Fruit fly (Drosophila melanogaster) whole organism, embryonic: Measurements from ENCODE around the gene CG7695.

Experiments
- Aef1 ChIP-seq: fragments of 200-800 bp; sonication (Bioruptor generic); IDR thresholded peaks from 3 replicates; pipeline ENCODE4 v1.3.6; 2022; ENCODE audit warnings: missing biosample characterization, missing genetic modification characterization
- Antp ChIP-seq: fragments of 200-800 bp; sonication (Bioruptor generic); optimal IDR thresholded peaks from 3 replicates; lab custom pipeline; 2016; ENCODE audit warnings: missing biosample characterization, missing genetic modification characterization
- Bdp1 ChIP-seq: fragments of 200-800 bp; sonication (Bioruptor generic); optimal IDR thresholded peaks from 3 replicates; lab custom pipeline; 2016; ENCODE audit warnings: missing biosample characterization, missing genetic modification characterization
- CG10565 ChIP-seq: fragments of 200-800 bp; sonication (Bioruptor generic); optimal IDR thresholded peaks from 3 replicates; lab custom pipeline; 2016; ENCODE audit warnings: missing biosample characterization, mild to moderate bottlenecking, missing genetic modification characterization
- CG11398 ChIP-seq: fragments of 200-800 bp; sonication (Bioruptor generic); optimal IDR thresholded peaks from 2 replicates; lab custom pipeline; 2016; ENCODE audit warnings: missing biosample characterization, missing genetic modification characterization
- CG11723 ChIP-seq: fragments of 200-800 bp; sonication (Bioruptor generic); optimal IDR thresholded peaks from 2 replicates; lab custom pipeline; 2017; ENCODE audit warnings: missing biosample characterization, mild to moderate bottlenecking, missing genetic modification characterization
- CG12104 ChIP-seq: fragments of 200-800 bp; sonication (Bioruptor generic); optimal IDR thresholded peaks from 3 replicates; lab custom pipeline; 2016; ENCODE audit warnings: missing biosample characterization, missing genetic modification characterization
- CG1233 ChIP-seq: fragments of 200-800 bp; sonication (Bioruptor generic); optimal IDR thresholded peaks from 4 replicates; lab custom pipeline; 2018; ENCODE audit warnings: missing biosample characterization, mild to moderate bottlenecking, missing genetic modification characterization
- CG12942 ChIP-seq: fragments of 200-800 bp; sonication (Bioruptor generic); optimal IDR thresholded peaks from 3 replicates; lab custom pipeline; 2016; ENCODE audit warnings: missing biosample characterization, missing genetic modification characterization
- CG13775 ChIP-seq: fragments of 200-800 bp; sonication (Bioruptor generic); optimal IDR thresholded peaks from 3 replicates; lab custom pipeline; 2017; ENCODE audit warnings: missing biosample characterization, mild to moderate bottlenecking, missing genetic modification characterization
- CG14710 ChIP-seq: fragments of 200-800 bp; sonication (Bioruptor generic); optimal IDR thresholded peaks from 3 replicates; lab custom pipeline; 2019; ENCODE audit warnings: missing biosample characterization, mild to moderate bottlenecking, missing genetic modification characterization, moderate library complexity
- CG15011 ChIP-seq: fragments of 200-800 bp; sonication (Bioruptor generic); optimal IDR thresholded peaks from 3 replicates; lab custom pipeline; 2018; ENCODE audit warnings: missing biosample characterization, mild to moderate bottlenecking, missing genetic modification characterization
- CG1603 ChIP-seq: fragments of 200-800 bp; sonication (Bioruptor generic); optimal IDR thresholded peaks from 2 replicates; lab custom pipeline; 2019; ENCODE audit warnings: missing biosample characterization, mild to moderate bottlenecking, missing genetic modification characterization, moderate library complexity
- CG16779 ChIP-seq: fragments of 200-800 bp; sonication (Bioruptor generic); IDR thresholded peaks from 2 replicates; pipeline ENCODE4 v1.3.6; 2022; ENCODE audit warnings: missing biosample characterization, missing genetic modification characterization
- CG18764 ChIP-seq: fragments of 200-800 bp; sonication (Bioruptor generic); optimal IDR thresholded peaks from 3 replicates; lab custom pipeline; 2016; ENCODE audit warnings: missing biosample characterization, missing genetic modification characterization
- CG2116 ChIP-seq: fragments of 200-800 bp; sonication (Bioruptor generic); optimal IDR thresholded peaks from 3 replicates; lab custom pipeline; 2018; ENCODE audit warnings: missing biosample characterization, mild to moderate bottlenecking, missing genetic modification characterization
- CG3407 ChIP-seq: fragments of 200-800 bp; sonication (Bioruptor generic); optimal IDR thresholded peaks from 2 replicates; lab custom pipeline; 2018; ENCODE audit warnings: missing biosample characterization, mild to moderate bottlenecking, missing genetic modification characterization
- CG34376 ChIP-seq: fragments of 200-800 bp; sonication (Bioruptor generic); optimal IDR thresholded peaks from 2 replicates; lab custom pipeline; 2018; ENCODE audit warnings: missing biosample characterization, mild to moderate bottlenecking, missing genetic modification characterization
- CG42726 ChIP-seq: fragments of 200-800 bp; sonication (Bioruptor generic); IDR thresholded peaks from 2 replicates; pipeline ENCODE4 v1.3.6; 2022; ENCODE audit warnings: missing biosample characterization, missing genetic modification characterization; ENCODE audit not compliant: partially characterized antibody
- CG4820 ChIP-seq: fragments of 200-800 bp; sonication (Bioruptor generic); optimal IDR thresholded peaks from 3 replicates; lab custom pipeline; 2016; ENCODE audit warnings: missing biosample characterization, missing genetic modification characterization
- CG5953 ChIP-seq: fragments of 200-800 bp; sonication (Bioruptor generic); IDR thresholded peaks from 2 replicates; pipeline ENCODE4 v1.3.6; 2022; ENCODE audit warnings: missing biosample characterization, missing genetic modification characterization
- CG7839 ChIP-seq: fragments of 200-800 bp; sonication (Bioruptor generic); optimal IDR thresholded peaks from 3 replicates; lab custom pipeline; 2018; ENCODE audit warnings: missing biosample characterization, mild to moderate bottlenecking, missing genetic modification characterization, moderate library complexity
- CHES-1-like ChIP-seq: fragments of 200-800 bp; sonication (Bioruptor generic); optimal IDR thresholded peaks from 2 replicates; lab custom pipeline; 2016; ENCODE audit warnings: missing biosample characterization, missing genetic modification characterization
- Dek ChIP-seq: fragments of 200-800 bp; sonication (Bioruptor generic); optimal IDR thresholded peaks from 3 replicates; lab custom pipeline; 2019; ENCODE audit warnings: missing biosample characterization, mild to moderate bottlenecking, missing genetic modification characterization, moderate library complexity
- GATAe ChIP-seq: fragments of 200-800 bp; sonication (Bioruptor generic); conservative IDR thresholded peaks from 2 replicates; pipeline ENCODE4 v1.3.6; 2022; ENCODE audit warnings: missing biosample characterization, missing genetic modification characterization
- HLHmδ ChIP-seq: fragments of 200-800 bp; sonication (Bioruptor generic); optimal IDR thresholded peaks from 2 replicates; lab custom pipeline; 2018; ENCODE audit warnings: missing biosample characterization, mild to moderate bottlenecking, missing genetic modification characterization, moderate library complexity
- Hmr ChIP-seq: fragments of 200-800 bp; sonication (Bioruptor generic); optimal IDR thresholded peaks from 3 replicates; lab custom pipeline; 2017; ENCODE audit warnings: mild to moderate bottlenecking, missing biosample characterization, missing genetic modification reagents, missing genetic modification characterization
- NFAT ChIP-seq: fragments of 200-800 bp; sonication (Bioruptor generic); IDR thresholded peaks from 2 replicates; pipeline ENCODE4 v1.3.6; 2022; ENCODE audit warnings: missing biosample characterization, missing genetic modification characterization
- Nf-YC ChIP-seq: fragments of 200-800 bp; optimal IDR thresholded peaks from 3 replicates; lab custom pipeline; 2019; ENCODE audit warnings: missing biosample characterization, mild to moderate bottlenecking, missing genetic modification characterization, moderate library complexity
- Ravus ChIP-seq: fragments of 200-800 bp; sonication (Bioruptor generic); IDR thresholded peaks from 2 replicates; pipeline ENCODE4 v1.3.6; 2022; ENCODE audit warnings: missing biosample characterization, missing genetic modification characterization
- Sox100B ChIP-seq: fragments of 200-800 bp; sonication (Bioruptor generic); optimal IDR thresholded peaks from 3 replicates; lab custom pipeline; 2018; ENCODE audit warnings: missing biosample characterization, mild to moderate bottlenecking, missing genetic modification characterization
- Tbp ChIP-seq: fragments of >200 bp; optimal IDR thresholded peaks from 2 replicates; lab custom pipeline; 2018; ENCODE audit warnings: missing biosample characterization, missing genetic modification characterization
- amos ChIP-seq: fragments of 200-800 bp; sonication (Bioruptor generic); IDR thresholded peaks from 2 replicates; pipeline ENCODE4 v1.3.6; 2022; ENCODE audit warnings: missing biosample characterization, missing genetic modification characterization; ENCODE audit not compliant: partially characterized antibody
- bsh ChIP-seq, 2 experiments: fragments of 200-800 bp; sonication (Bioruptor generic); optimal IDR thresholded peaks; 2 replicates each; lab custom pipeline; 2017 to 2018; ENCODE audit warnings: mild to moderate bottlenecking in 2 of 2, missing biosample characterization in 2 of 2, missing genetic modification characterization in 2 of 2, moderate library complexity in 1 of 2
- ci ChIP-seq: fragments of 200-800 bp; sonication (Bioruptor generic); IDR thresholded peaks from 3 replicates; pipeline ENCODE4 v1.3.6; 2022; ENCODE audit warnings: missing biosample characterization, missing genetic modification characterization
- dimm ChIP-seq: fragments of 200-800 bp; sonication (Bioruptor generic); IDR thresholded peaks from 2 replicates; pipeline ENCODE4 v1.3.6; 2022; ENCODE audit warnings: missing biosample characterization, missing genetic modification characterization
- eve ChIP-seq, 2 experiments: fragments of >200 bp; optimal IDR thresholded peaks; 2 replicates each; lab custom pipeline; 2017; ENCODE audit warnings: missing biosample characterization in 2 of 2, missing genetic modification characterization in 2 of 2
- fd96Cb ChIP-seq: fragments of 200-800 bp; sonication (Bioruptor generic); optimal IDR thresholded peaks from 2 replicates; lab custom pipeline; 2018; ENCODE audit warnings: missing biosample characterization, mild to moderate bottlenecking, missing genetic modification characterization, moderate library complexity
- gcm ChIP-seq: fragments of 200-800 bp; sonication (Bioruptor generic); optimal IDR thresholded peaks from 2 replicates; lab custom pipeline; 2019; ENCODE audit warnings: missing biosample characterization, mild to moderate bottlenecking, missing genetic modification characterization, moderate library complexity
- grn ChIP-seq: fragments of 200-800 bp; sonication (Bioruptor generic); optimal IDR thresholded peaks from 3 replicates; lab custom pipeline; 2017; ENCODE audit warnings: missing biosample characterization, missing genetic modification characterization
- mam ChIP-seq: fragments of 200-800 bp; sonication (Bioruptor generic); optimal IDR thresholded peaks from 3 replicates; lab custom pipeline; 2016; ENCODE audit warnings: missing biosample characterization, missing genetic modification characterization
- nom ChIP-seq: fragments of 200-800 bp; sonication (Bioruptor generic); optimal IDR thresholded peaks from 2 replicates; lab custom pipeline; 2017; ENCODE audit warnings: missing biosample characterization, missing genetic modification characterization, mild to moderate bottlenecking, moderate library complexity, missing genetic modification reagents
- peb ChIP-seq: fragments of 200-800 bp; sonication (Bioruptor generic); IDR thresholded peaks from 2 replicates; pipeline ENCODE4 v1.3.6; 2022; ENCODE audit warnings: missing biosample characterization, missing genetic modification characterization
- sim ChIP-seq: fragments of 200-800 bp; sonication (Bioruptor generic); IDR thresholded peaks from 2 replicates; pipeline ENCODE4 v1.3.6; 2022; ENCODE audit warnings: missing biosample characterization, missing genetic modification characterization
- slp2 ChIP-seq: fragments of 200-800 bp; sonication (Bioruptor generic); optimal IDR thresholded peaks from 2 replicates; lab custom pipeline; 2016; ENCODE audit warnings: missing biosample characterization, missing genetic modification characterization
- sr ChIP-seq: fragments of 200-800 bp; sonication (Bioruptor generic); IDR thresholded peaks from 3 replicates; pipeline ENCODE4 v1.3.6; 2022; ENCODE audit warnings: missing biosample characterization, missing genetic modification characterization
- stc ChIP-seq: fragments of 200-800 bp; sonication (Bioruptor generic); IDR thresholded peaks from 2 replicates; pipeline ENCODE4 v1.3.6; 2022; ENCODE audit warnings: missing biosample characterization, missing genetic modification characterization
- tio ChIP-seq: fragments of 200-800 bp; sonication (Bioruptor generic); optimal IDR thresholded peaks from 2 replicates; lab custom pipeline; 2017; ENCODE audit warnings: missing biosample characterization, missing genetic modification characterization, inconsistent platforms
- tx ChIP-seq: fragments of 200-800 bp; sonication (Bioruptor generic); optimal IDR thresholded peaks from 2 replicates; lab custom pipeline; 2016; ENCODE audit warnings: missing biosample characterization, missing genetic modification characterization
- zen ChIP-seq: fragments of 200-800 bp; sonication (Bioruptor generic); optimal IDR thresholded peaks from 3 replicates; lab custom pipeline; 2018; ENCODE audit warnings: missing biosample characterization, mild to moderate bottlenecking, missing genetic modification characterization, moderate library complexity

Gene CG7695

dm6 chr3R:18573699-18574259 is 43.5 kb downstream of the CG7695 start (continued):
- TF ChIP-seq bsh (GFP tag; optimal IDR thresholded peaks at IDR 0.05; lab: Kevin White, UChicago): peak; percentile 94 to 95
- peak; percentile 91 for TF ChIP-seq ci (GFP tag; lab: Robert Waterston, UW)
- TF ChIP-seq GATAe (GFP tag; lab: Robert Waterston, UW): no peak; the same call in 1 of the 2 replicates
- TF ChIP-seq CG13775: peak; percentile 96
- peak; percentile 90 for TF ChIP-seq tx (GFP tag; lab: Kevin White, UChicago)
- TF ChIP-seq CG4820 (GFP tag; lab: Kevin White, UChicago): peak; percentile 89
- TF ChIP-seq sr (GFP tag; lab: Robert Waterston, UW): no peak
- TF ChIP-seq tio (GFP tag; lab: Kevin White, UChicago): peak; percentile 97
- TF ChIP-seq CG3407: peak; percentile 83
- TF ChIP-seq CG14710 (tag; lab: Kevin White, UChicago): peak; percentile 92
- peak; percentile 95 for TF ChIP-seq CG11723 (GFP tag; lab: Kevin White, UChicago)
- peak; percentile 81 for TF ChIP-seq CG15011
- peak; percentile 78; the same call in 1 of the 2 replicates for TF ChIP-seq sim (GFP tag; lab: Robert Waterston, UW)
- peak; percentile 53; the same call in 1 of the 2 replicates for TF ChIP-seq CG16779
- peak; percentile 37 to 99 for TF ChIP-seq eve (GFP tag; optimal IDR thresholded peaks at IDR 0.05; lab: Kevin White, UChicago)
- no peak for TF ChIP-seq HLHmδ (GFP tag; lab: Kevin White, UChicago)
- TF ChIP-seq CG7839 (tag; lab: Kevin White, UChicago): peak; percentile 94
- TF ChIP-seq stc (GFP tag; lab: Robert Waterston, UW): peak; percentile 90
- TF ChIP-seq amos (GFP tag; lab: Robert Waterston, UW): no peak
- peak; percentile 94 for TF ChIP-seq CG12104
- TF ChIP-seq CG1233 (GFP tag; lab: Kevin White, UChicago): peak; percentile 92
- TF ChIP-seq Nf-YC (tag; lab: Kevin White, UChicago): peak; percentile 84
- no peak; the same call in 1 of the 2 replicates for TF ChIP-seq dimm
- TF ChIP-seq CG34376 (GFP tag; lab: Kevin White, UChicago): peak; percentile 81
- TF ChIP-seq CG42726 (GFP tag; lab: Robert Waterston, UW): no peak
- peak; percentile 92 for TF ChIP-seq CG12942 (GFP tag; lab: Kevin White, UChicago)
- TF ChIP-seq NFAT: peak; percentile 83
- peak; percentile 84 for TF ChIP-seq Aef1 (GFP tag; lab: Robert Waterston, UW)
- TF ChIP-seq Tbp: no peak
- peak; percentile 83 for TF ChIP-seq Antp (GFP tag; lab: Kevin White, UChicago)
- peak; percentile 95 for TF ChIP-seq CHES-1-like (GFP tag; lab: Kevin White, UChicago)
- peak; percentile 83 for TF ChIP-seq Bdp1
- TF ChIP-seq fd96Cb: peak; percentile 94
- TF ChIP-seq zen: peak; percentile 77
- peak; percentile 76 for TF ChIP-seq CG10565 (GFP tag; lab: Kevin White, UChicago)
- peak; percentile 94 for TF ChIP-seq Hmr (GFP tag; lab: Kevin White, UChicago)
- TF ChIP-seq grn (GFP tag; lab: Kevin White, UChicago): no peak
- peak; percentile 88 for TF ChIP-seq nom (GFP tag; lab: Kevin White, UChicago)
- TF ChIP-seq Ravus (GFP tag; lab: Robert Waterston, UW): peak; percentile 73
- peak; percentile 93 for TF ChIP-seq mam (GFP tag; lab: Kevin White, UChicago)
- peak; percentile 94 for TF ChIP-seq gcm (GFP tag; lab: Kevin White, UChicago)
- TF ChIP-seq CG11398: peak; percentile 88
- TF ChIP-seq peb: peak; percentile 89
- peak; percentile 92 for TF ChIP-seq Dek
- TF ChIP-seq CG5953 (GFP tag; lab: Robert Waterston, UW): peak; percentile 79
- TF ChIP-seq Sox100B (GFP tag; lab: Kevin White, UChicago): peak; percentile 94
- TF ChIP-seq CG18764: peak; percentile 86
- TF ChIP-seq CG2116 (GFP tag; lab: Kevin White, UChicago): peak; percentile 81
- peak; percentile 88 for TF ChIP-seq CG1603
- TF ChIP-seq slp2: peak; percentile 93
